Fruit fly (Drosophila melanogaster): ENCODE results near the gene mei-41.

mei-41 gene

dm6 chrX:16384843-16385726, 6.4 kb upstream of the mei-41 start, which contains the start of the genes CG9992 and CG4239 (continued):
- no peak for TF ChIP-seq pita (GFP tag; optimal IDR thresholded peaks at IDR 0.05)
- peak; percentile 53; the same call in 1 of the 2 replicates for TF ChIP-seq HLH3B (GFP tag; IDR thresholded peaks at IDR 0.05)
- TF ChIP-seq Dp (GFP tag; optimal IDR thresholded peaks at IDR 0.05) = peak; percentile 29
- peak; percentile 97 for TF ChIP-seq CG7357 (GFP tag; IDR thresholded peaks at IDR 0.05)
- TF ChIP-seq CG31388 (GFP tag; optimal IDR thresholded peaks at IDR 0.05) = no peak
- peak; percentile 83 for TF ChIP-seq Med (GFP tag)
- TF ChIP-seq Myb (GFP tag; optimal IDR thresholded peaks at IDR 0.05) = peak; percentile 24
- peak; percentile 60 for TF ChIP-seq slou (GFP tag; optimal IDR thresholded peaks at IDR 0.05)
- TF ChIP-seq ac (GFP tag; optimal IDR thresholded peaks at IDR 0.05) = no peak
- TF ChIP-seq ab (GFP tag; optimal IDR thresholded peaks at IDR 0.05) = peak; percentile 22
- TF ChIP-seq sd (tag; optimal IDR thresholded peaks at IDR 0.05) = peak; percentile 10
- TF ChIP-seq CG17829 (tag; optimal IDR thresholded peaks at IDR 0.05) = peak; percentile 65
- peak; percentile 70; the same call in 1 of the 3 replicates for TF ChIP-seq CG11456 (GFP tag; IDR thresholded peaks at IDR 0.05)
- TF ChIP-seq CG15011 (GFP tag; optimal IDR thresholded peaks at IDR 0.05) = peak; percentile 2
- peak; percentile 93 for TF ChIP-seq CG10267 (tag; optimal IDR thresholded peaks at IDR 0.05)
- peak; percentile 29 for TF ChIP-seq nerfin-1 (tag; optimal IDR thresholded peaks at IDR 0.05)
- TF ChIP-seq Nf-YB (GFP tag; optimal IDR thresholded peaks at IDR 0.05) = no peak
- TF ChIP-seq jumu (GFP tag; optimal IDR thresholded peaks at IDR 0.05) = peak; percentile 54
- peak; percentile 61 for TF ChIP-seq CG10654 (GFP tag; optimal IDR thresholded peaks at IDR 0.05)
- TF ChIP-seq scrt (GFP tag; optimal IDR thresholded peaks at IDR 0.05) = no peak
- TF ChIP-seq Optix (GFP tag; IDR thresholded peaks at IDR 0.05) = 0 out of 3 replicates have a peak, but pooled peaks have one; percentile 27
- TF ChIP-seq nerfin-2 (GFP tag; IDR thresholded peaks at IDR 0.05; ENCODE audit: partially characterized antibody) = peak; percentile 52; the same call in 1 of the 2 replicates
- peak; percentile 74 for TF ChIP-seq CG8290 (GFP tag; optimal IDR thresholded peaks at IDR 0.05)
- TF ChIP-seq CG8290 (tag; optimal IDR thresholded peaks at IDR 0.05) = peak; percentile 18 to 61
- peak; percentile 44; the same call in 1 of the 3 replicates for TF ChIP-seq zfh1 (GFP tag; IDR thresholded peaks at IDR 0.05)
- TF ChIP-seq wor (GFP tag; IDR thresholded peaks at IDR 0.05) = no peak
- peak; percentile 57 for TF ChIP-seq CG7271 (tag; optimal IDR thresholded peaks at IDR 0.05)
- TF ChIP-seq sens-2 (GFP tag; IDR thresholded peaks at IDR 0.05) = no peak
- TF ChIP-seq grau (tag; optimal IDR thresholded peaks at IDR 0.05) = peak; percentile 77
- TF ChIP-seq CG8281 (tag; optimal IDR thresholded peaks at IDR 0.05) = no peak
- 0 out of 2 replicates have a peak, but pooled peaks have one; percentile 42 for TF ChIP-seq inv (GFP tag; IDR thresholded peaks at IDR 0.05; ENCODE audit: partially characterized antibody)
- peak; percentile 32 for TF ChIP-seq CG10209 (GFP tag; optimal IDR thresholded peaks at IDR 0.05)
- TF ChIP-seq odd (GFP tag; optimal IDR thresholded peaks at IDR 0.05) = no peak
- TF ChIP-seq az2 (GFP tag; optimal IDR thresholded peaks at IDR 0.05) = peak; percentile 63
- no peak for TF ChIP-seq MTF-1 (GFP tag; optimal IDR thresholded peaks at IDR 0.05; ENCODE audit: borderline replicate concordance)
- TF ChIP-seq hkb (optimal IDR thresholded peaks at IDR 0.05) = peak; percentile 70
- TF ChIP-seq hkb (GFP tag; IDR thresholded peaks at IDR 0.05) = no peak
- TF ChIP-seq CG15601 (tag; optimal IDR thresholded peaks at IDR 0.05) = peak; percentile 6
- TF ChIP-seq CG3065 (GFP tag; optimal IDR thresholded peaks at IDR 0.05) = no peak
- peak; percentile 42 for TF ChIP-seq fd64A (GFP tag; optimal IDR thresholded peaks at IDR 0.05)
- no peak for TF ChIP-seq pan (optimal IDR thresholded peaks at IDR 0.05)
- no peak for TF ChIP-seq pan (GFP tag; optimal IDR thresholded peaks at IDR 0.05 in 1 of 2, IDR thresholded peaks at IDR 0.05 in 1 of 2)
- peak; percentile 75 for TF ChIP-seq CG11504 (tag; optimal IDR thresholded peaks at IDR 0.05)
- peak; percentile 81 for TF ChIP-seq CG17802 (tag; optimal IDR thresholded peaks at IDR 0.05)
- TF ChIP-seq ERR (GFP tag; optimal IDR thresholded peaks at IDR 0.05) = no peak
- no peak for TF ChIP-seq prd (optimal IDR thresholded peaks at IDR 0.05)
- TF ChIP-seq prd (GFP tag; IDR thresholded peaks at IDR 0.05) = peak; percentile 70; the same call in 2 of the 3 replicates
- peak; percentile 25 for TF ChIP-seq CG4328 (GFP tag; optimal IDR thresholded peaks at IDR 0.05)
- peak; percentile 87 for TF ChIP-seq nmo (GFP tag; optimal IDR thresholded peaks at IDR 0.05)

Data from whole organism, embryonic.